Worm (Caenorhabditis elegans): Measurements from ENCODE around the gene C08F11.7.

DNA sequence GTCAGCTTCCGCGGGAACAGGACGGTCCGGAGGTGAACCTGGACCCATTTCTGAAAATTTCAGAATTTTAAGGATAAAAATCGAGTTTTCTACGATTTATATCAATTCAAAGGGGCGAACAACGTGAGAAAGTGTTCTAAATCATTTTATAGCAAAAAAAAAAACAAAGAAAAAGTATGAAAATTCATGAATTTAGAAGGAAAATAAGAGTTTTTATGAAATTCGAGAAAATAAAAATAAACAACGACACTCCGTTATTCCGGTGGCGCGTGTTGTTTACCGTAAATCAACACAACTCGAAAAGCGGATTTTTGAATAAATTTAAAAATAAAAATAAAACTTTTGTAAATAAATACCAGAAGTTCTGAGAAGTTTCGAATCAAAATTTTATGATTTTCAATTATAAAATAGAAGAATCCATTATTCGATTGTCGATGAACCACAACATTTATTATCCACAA, 49.9 kb downstream of the C08F11.7 start, which contains the start of gene nyn-1:
- no peak for TF ChIP-seq pha-4 (GFP tag; IDR thresholded peaks at IDR 0.05)
- TF ChIP-seq pha-4 (tag; optimal IDR thresholded peaks at IDR 0.05), result no peak
- TF ChIP-seq hlh-11 (tag; optimal IDR thresholded peaks at IDR 0.05), result no peak
- no peak for TF ChIP-seq nhr-237 (tag; optimal IDR thresholded peaks at IDR 0.05)
- TF ChIP-seq F37D6.2 (tag; optimal IDR thresholded peaks at IDR 0.05), result no peak

Data from whole organism, L4 larva.